Worm (Caenorhabditis elegans): ENCODE measurements around the gene aqp-4.
A peak's percentile ranks its signal among the peaks of the same experiment; 100 is the strongest.

Gene aqp-4

DNA sequence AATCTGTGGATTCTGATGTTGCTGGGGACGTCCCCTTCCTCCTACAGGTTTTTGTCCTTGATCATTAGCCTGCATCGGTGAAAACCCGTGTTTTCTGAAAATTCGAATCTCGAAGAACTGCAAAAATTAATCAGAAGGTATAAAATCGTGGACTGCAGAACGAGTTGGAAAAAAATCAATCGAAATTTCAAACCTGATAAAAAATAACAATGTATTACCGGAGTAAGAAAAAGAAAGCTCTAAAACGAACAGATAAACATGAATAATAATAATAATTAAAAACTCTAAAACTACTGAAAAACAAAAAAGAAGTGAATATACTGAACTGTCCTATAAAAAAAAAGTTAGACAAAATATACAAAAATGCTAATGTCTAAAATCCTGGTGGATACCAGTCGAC is 45.6 kb downstream of the aqp-4 start, which contains the start of gene F46B6.5:
F46B6.5 (minus strand) TSS at position 101 of the 400 bp plus-strand sequence.
- no peak for TF ChIP-seq sdz-38 (tag; optimal IDR thresholded peaks at IDR 0.05)
- TF ChIP-seq mcd-1 (GFP tag; IDR thresholded peaks at IDR 0.05) = no peak
- no peak for TF ChIP-seq die-1 (tag; optimal IDR thresholded peaks at IDR 0.05)
- TF ChIP-seq zfh-2 (GFP tag; conservative IDR thresholded peaks at IDR 0.05) = no peak
- TF ChIP-seq ztf-25 (GFP tag; IDR thresholded peaks at IDR 0.05) = 0 out of 2 replicates have a peak, but pooled peaks have one; percentile 38
- TF ChIP-seq K11D2.4 (GFP tag; IDR thresholded peaks at IDR 0.05) = no peak
- no peak for TF ChIP-seq hrde-1 (tag; optimal IDR thresholded peaks at IDR 0.05; ENCODE audit: borderline replicate concordance)
- no peak for TF ChIP-seq egl-44 (GFP tag; IDR thresholded peaks at IDR 0.05)

DNA sequence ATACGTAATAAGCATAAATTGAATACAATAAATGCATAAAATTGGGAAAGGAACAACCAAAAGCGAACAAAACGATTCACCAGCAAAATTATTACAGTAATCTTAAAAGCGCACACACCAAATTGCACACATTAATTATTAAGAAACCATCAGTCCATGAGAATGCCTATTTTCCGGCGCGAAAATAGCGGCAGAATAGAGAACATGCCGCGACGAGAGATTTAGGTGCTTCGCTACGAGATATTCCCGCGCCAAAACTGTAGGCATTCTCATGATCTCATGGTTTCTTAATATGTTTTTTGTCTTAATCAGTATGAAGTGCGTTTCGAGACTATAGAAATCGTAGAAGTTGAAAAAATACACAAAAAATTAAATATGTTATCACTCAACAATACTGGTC is 46.9 kb downstream of the aqp-4 start:
- TF ChIP-seq xnd-1 (tag; optimal IDR thresholded peaks at IDR 0.05) (peak; percentile 49), let-607 (tag; optimal IDR thresholded peaks at IDR 0.05) (no peak), ceh-91 (GFP tag; IDR thresholded peaks at IDR 0.05) (peak; percentile 50; the same call in 1 of the 2 replicates), Y53F4B.3 (GFP tag; IDR thresholded peaks at IDR 0.05) (no peak), hsf-1 (GFP tag; IDR thresholded peaks at IDR 0.05) (no peak), fkh-3 (tag; optimal IDR thresholded peaks at IDR 0.05) (no peak), tlf-1 (GFP tag; optimal IDR thresholded peaks at IDR 0.05) (no peak), dpff-1 (tag; optimal IDR thresholded peaks at IDR 0.05) (no peak), die-1 (tag; optimal IDR thresholded peaks at IDR 0.05) (no peak), efl-1 (GFP tag; optimal IDR thresholded peaks at IDR 0.05) (peak; percentile 56), ekl-4 (GFP tag; IDR thresholded peaks at IDR 0.05) (no peak; the same call in 1 of the 2 replicates), sdz-38 (tag; optimal IDR thresholded peaks at IDR 0.05) (no peak), B0019.2 (GFP tag; conservative IDR thresholded peaks at IDR 0.05) (no peak), Y95B8A.8 (GFP tag; IDR thresholded peaks at IDR 0.05) (no peak), dpl-1 (GFP tag; optimal IDR thresholded peaks at IDR 0.05) (peak; percentile 21), F33H1.4 (GFP tag; IDR thresholded peaks at IDR 0.05) (peak; percentile 6; the same call in 1 of the 2 replicates), madf-8 (GFP tag; conservative IDR thresholded peaks at IDR 0.05) (0 out of 2 replicates have a peak, but pooled peaks have one; percentile 21), lsl-1 (GFP tag; optimal IDR thresholded peaks at IDR 0.05) (peak; percentile 45), F52B5.7 (tag; optimal IDR thresholded peaks at IDR 0.05) (no peak), ztf-6 (GFP tag; IDR thresholded peaks at IDR 0.05) (no peak), C17E4.6 (GFP tag; IDR thresholded peaks at IDR 0.05) (no peak), madf-6 (GFP tag; IDR thresholded peaks at IDR 0.05) (peak; percentile 82), ztf-18 (tag; optimal IDR thresholded peaks at IDR 0.05) (no peak), hrde-1 (tag; optimal IDR thresholded peaks at IDR 0.05; ENCODE audit: borderline replicate concordance) (no peak), F57C9.4 (tag; optimal IDR thresholded peaks at IDR 0.05) (no peak), nhr-90 (tag; optimal IDR thresholded peaks at IDR 0.05) (no peak), zim-3 (tag; optimal IDR thresholded peaks at IDR 0.05) (no peak), egrh-3 (GFP tag; IDR thresholded peaks at IDR 0.05) (no peak), attf-5 (GFP tag; optimal IDR thresholded peaks at IDR 0.05) (no peak), snpc-4 (GFP tag; optimal IDR thresholded peaks at IDR 0.05) (no peak), snpc-4 (tag; optimal IDR thresholded peaks at IDR 0.05) (no peak), lag-1 (GFP tag; IDR thresholded peaks at IDR 0.05) (no peak), F22D6.2 (tag; optimal IDR thresholded peaks at IDR 0.05) (no peak)

DNA sequence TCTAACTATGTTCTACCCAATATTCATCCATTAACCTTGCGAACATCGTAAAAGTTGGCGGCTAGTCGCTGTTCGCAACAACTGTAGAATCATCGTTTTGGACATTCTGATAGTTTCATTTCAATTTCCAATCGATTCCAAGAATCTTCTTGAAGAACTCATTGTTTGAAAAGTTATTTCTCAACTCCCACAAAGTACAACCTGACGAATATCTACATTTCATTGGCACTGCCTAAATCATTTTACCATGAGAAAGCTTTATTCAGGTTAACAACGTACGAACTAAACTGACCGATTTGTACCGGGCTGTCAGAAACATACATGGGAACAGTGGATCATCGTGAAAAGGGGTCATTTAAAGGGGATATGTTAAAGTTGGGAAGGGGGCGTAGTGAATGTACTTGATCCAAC is 49.4 kb downstream of the aqp-4 start, which contains the start of gene F46B6.6:
F46B6.6 (minus strand) TSS at position 148 of the 411 bp plus-strand sequence.
- no peak for TF ChIP-seq ztf-26 (tag; optimal IDR thresholded peaks at IDR 0.05)
- TF ChIP-seq cebp-1 (GFP tag; IDR thresholded peaks at IDR 0.05) = no peak
- peak; percentile 54 for TF ChIP-seq cebp-1 (tag; optimal IDR thresholded peaks at IDR 0.05)
- no peak; the same call in 1 of the 2 replicates for TF ChIP-seq lin-26 (GFP tag; IDR thresholded peaks at IDR 0.05)
- no peak for TF ChIP-seq T07F8.4 (tag; optimal IDR thresholded peaks at IDR 0.05)
- peak; percentile 60; the same call in 1 of the 2 replicates for TF ChIP-seq madf-3 (GFP tag; IDR thresholded peaks at IDR 0.05)
- no peak for TF ChIP-seq let-526 (GFP tag; IDR thresholded peaks at IDR 0.05)
- TF ChIP-seq ceh-91 (GFP tag; IDR thresholded peaks at IDR 0.05) = no peak
- no peak for TF ChIP-seq Y79H2A.3 (GFP tag; conservative IDR thresholded peaks at IDR 0.05)
- no peak for TF ChIP-seq gei-17 (GFP tag; optimal IDR thresholded peaks at IDR 0.05)
- TF ChIP-seq nhr-179 (tag; optimal IDR thresholded peaks at IDR 0.05) = no peak
- TF ChIP-seq hlh-26 (GFP tag; conservative IDR thresholded peaks at IDR 0.05) = no peak

All from whole organism, young adult.